Worm (Caenorhabditis elegans) whole organism, L4 larva: ENCODE measurements around the gene nipa-1.

ENCODE experiments used
- duxl-1 ChIP-seq: sonication (generic microtip); optimal IDR thresholded peaks from 2 replicates; lab custom pipeline; 2016; ENCODE audit warnings: mild to moderate bottlenecking, missing genetic modification characterization, moderate library complexity, missing compliant biosample characterization; ENCODE audit not compliant: poor library complexity
- nhr-76 ChIP-seq: fragments of 150-350 bp; optimal IDR thresholded peaks from 2 replicates; lab custom pipeline; 2014; ENCODE audit warnings: missing biosample characterization, missing genetic modification characterization
- unc-62 ChIP-seq, 3 experiments: fragments of 150-350 bp in 1 of 3; sonication (generic microtip); optimal IDR thresholded peaks in 2 of 3; peaks in 1 of 3; 1 replicate in 1 of 3; 2 replicates in 2 of 3; lab custom pipeline; 2014 to 2017; ENCODE audit warnings: missing biosample characterization in 3 of 3, missing genetic modification characterization in 3 of 3, missing genetic modification reagents in 3 of 3, missing genotype in 1 of 3

DNA sequence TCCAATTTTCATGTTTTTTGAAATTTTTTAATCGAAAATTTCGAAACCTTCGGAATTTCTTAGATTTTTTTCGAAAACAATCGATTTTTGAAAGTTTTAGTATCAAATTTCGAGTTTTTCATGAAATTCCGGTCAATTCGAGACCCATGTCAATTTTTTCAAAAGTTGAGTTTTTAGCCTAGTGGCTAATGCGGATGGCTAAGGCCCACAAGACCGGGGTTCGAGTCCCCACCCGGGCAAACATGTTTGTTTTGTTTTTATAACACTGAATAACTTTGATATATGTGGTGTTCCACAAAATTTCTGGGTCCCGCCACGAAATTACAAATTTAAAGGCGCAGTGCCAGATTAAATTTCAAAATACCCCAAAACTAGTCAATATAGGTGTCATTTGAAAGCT, 27.5 kb downstream of the nipa-1 start:
- TF ChIP-seq unc-62 (GFP tag; optimal IDR thresholded peaks at IDR 0.05 in 1 of 2; lab: Kevin White, UChicago) (no peak), unc-62 (tag; optimal IDR thresholded peaks at IDR 0.05; lab: Kevin White, UChicago) (no peak), duxl-1 (tag; lab: Kevin White, UChicago) (no peak), nhr-76 (tag; lab: Kevin White, UChicago) (no peak)
